Fruit fly (Drosophila melanogaster) whole organism: ENCODE measurements around the gene CG7766.

Source experiments
- CG8478 ChIP-seq: fragments of >200 bp; optimal IDR thresholded peaks from 2 replicates; lab custom pipeline; 2018; ENCODE audit warnings: inconsistent platforms
- Dll ChIP-seq: fragments of >200 bp; optimal IDR thresholded peaks from 2 replicates; lab custom pipeline; 2017
- EcR ChIP-seq, 2 experiments: fragments of >200 bp; optimal IDR thresholded peaks; 2 replicates each; lab custom pipeline; 2017; ENCODE audit warnings: missing biosample characterization in 2 of 2, missing genetic modification characterization in 2 of 2, missing genetic modification reagents in 2 of 2
- pan ChIP-seq: fragments of >200 bp; optimal IDR thresholded peaks from 2 replicates; lab custom pipeline; 2017
- psq ChIP-seq: fragments of >200 bp; optimal IDR thresholded peaks from 2 replicates; lab custom pipeline; 2017
- usp ChIP-seq: fragments of >200 bp; optimal IDR thresholded peaks from 2 replicates; lab custom pipeline; 2017; ENCODE audit warnings: missing biosample characterization, missing genetic modification characterization, mixed read lengths

CG7766 gene

dm6 chrX:9110155-9110909 lies 6.8 kb upstream of the CG7766 start:
- TF ChIP-seq Dll (lab: Kevin White, UChicago), result no peak
- no peak for TF ChIP-seq EcR (GFP tag; optimal IDR thresholded peaks at IDR 0.05; lab: Kevin White, UChicago)
- no peak for TF ChIP-seq pan (lab: Kevin White, UChicago)

dm6 chrX:9109072-9109844 lies 5.7 kb upstream of the CG7766 start:
- TF ChIP-seq psq (lab: Kevin White, UChicago), result no peak
- no peak for TF ChIP-seq EcR (GFP tag; optimal IDR thresholded peaks at IDR 0.05; lab: Kevin White, UChicago)
- TF ChIP-seq CG8478, result no peak
- TF ChIP-seq Dll (lab: Kevin White, UChicago), result no peak
- TF ChIP-seq pan (lab: Kevin White, UChicago), result no peak
- no peak for TF ChIP-seq usp (GFP tag; lab: Kevin White, UChicago)

- TF ChIP-seq psq (lab: Kevin White, UChicago), result no peak
- TF ChIP-seq EcR (GFP tag; optimal IDR thresholded peaks at IDR 0.05; lab: Kevin White, UChicago), result no peak
- TF ChIP-seq usp (GFP tag; lab: Kevin White, UChicago), result no peak
Observed at dm6 chrX:9108387-9108786, 4.8 kb upstream of the CG7766 start, which contains the start of gene AP-1gamma. Gene AP-1gamma (plus strand): TSS chrX:9108691.

dm6 chrX:9106775-9107283 lies 3.3 kb upstream of the CG7766 start, which contains the start of gene Arfrp1:
Gene Arfrp1 (plus strand): TSS chrX:9107069.
- TF ChIP-seq EcR (GFP tag; optimal IDR thresholded peaks at IDR 0.05; lab: Kevin White, UChicago) (no peak), usp (GFP tag; lab: Kevin White, UChicago) (no peak), pan (lab: Kevin White, UChicago) (no peak), CG8478 (no peak), psq (lab: Kevin White, UChicago) (no peak), Dll (lab: Kevin White, UChicago) (no peak)

- TF ChIP-seq psq (lab: Kevin White, UChicago) (no peak), CG8478 (no peak), pan (lab: Kevin White, UChicago) (no peak), usp (GFP tag; lab: Kevin White, UChicago) (no peak), Dll (lab: Kevin White, UChicago) (no peak), EcR (GFP tag; optimal IDR thresholded peaks at IDR 0.05; lab: Kevin White, UChicago) (no peak)
Observed at dm6 chrX:9106212-9106774, 2.8 kb upstream of the CG7766 start, which contains the start of gene Bx42. Gene Bx42 (minus strand): TSS chrX:9106604.

- TF ChIP-seq EcR (GFP tag; optimal IDR thresholded peaks at IDR 0.05; lab: Kevin White, UChicago) (no peak), pan (lab: Kevin White, UChicago) (no peak), usp (GFP tag; lab: Kevin White, UChicago) (no peak), Dll (lab: Kevin White, UChicago) (no peak), psq (lab: Kevin White, UChicago) (no peak), CG8478 (no peak)
Observed at dm6 chrX:9102125-9102524, 1.4 kb downstream of the CG7766 start.

- TF ChIP-seq pan (lab: Kevin White, UChicago) (no peak), usp (GFP tag; lab: Kevin White, UChicago) (no peak), EcR (GFP tag; optimal IDR thresholded peaks at IDR 0.05; lab: Kevin White, UChicago) (no peak), Dll (lab: Kevin White, UChicago) (no peak), CG8478 (no peak), psq (lab: Kevin White, UChicago) (no peak)
Observed at dm6 chrX:9093912-9094311, 9.6 kb downstream of the CG7766 start.

dm6 chrX:9093062-9093461 lies 10.5 kb downstream of the CG7766 start:
- no peak for TF ChIP-seq psq (lab: Kevin White, UChicago)
- TF ChIP-seq Dll (lab: Kevin White, UChicago), result no peak
- TF ChIP-seq CG8478, result no peak
- TF ChIP-seq pan (lab: Kevin White, UChicago), result no peak
- TF ChIP-seq usp (GFP tag; lab: Kevin White, UChicago), result no peak
- no peak for TF ChIP-seq EcR (GFP tag; optimal IDR thresholded peaks at IDR 0.05; lab: Kevin White, UChicago)

- TF ChIP-seq CG8478 (no peak), usp (GFP tag; lab: Kevin White, UChicago) (no peak), Dll (lab: Kevin White, UChicago) (no peak), pan (lab: Kevin White, UChicago) (no peak), psq (lab: Kevin White, UChicago) (no peak), EcR (GFP tag; optimal IDR thresholded peaks at IDR 0.05; lab: Kevin White, UChicago) (no peak)
Observed at dm6 chrX:9090057-9090358, 13.5 kb downstream of the CG7766 start.

dm6 chrX:9089254-9090056 lies 14.1 kb downstream of the CG7766 start, which contains the start of gene CCT2:
Gene CCT2 (plus strand): TSS chrX:9089513.
- TF ChIP-seq psq (lab: Kevin White, UChicago), result no peak
- no peak for TF ChIP-seq EcR (GFP tag; optimal IDR thresholded peaks at IDR 0.05; lab: Kevin White, UChicago)
- TF ChIP-seq pan (lab: Kevin White, UChicago), result no peak
- no peak for TF ChIP-seq CG8478
- TF ChIP-seq Dll (lab: Kevin White, UChicago), result no peak
- TF ChIP-seq usp (GFP tag; lab: Kevin White, UChicago), result no peak
